Fruit fly (Drosophila melanogaster) whole organism, pupa: ENCODE measurements around the gene sud1.

Source experiments
- CG10348 ChIP-seq: fragments of 200-800 bp; sonication (Bioruptor generic); IDR thresholded peaks from 2 replicates; pipeline ENCODE4 v1.3.6; 2022; ENCODE audit warnings: missing biosample characterization, missing genetic modification characterization
- CG12605 ChIP-seq: fragments of 200-800 bp; sonication (Bioruptor generic); IDR thresholded peaks from 2 replicates; pipeline ENCODE4 v1.3.6; 2022; ENCODE audit warnings: missing biosample characterization, missing genetic modification characterization
- CG13204 ChIP-seq: fragments of 200-800 bp; sonication (Bioruptor generic); optimal IDR thresholded peaks from 2 replicates; lab custom pipeline; 2018; ENCODE audit warnings: missing biosample characterization, mild to moderate bottlenecking, missing genetic modification characterization, moderate library complexity
- CG14655 ChIP-seq: fragments of 200-800 bp; sonication (Bioruptor generic); optimal IDR thresholded peaks from 3 replicates; lab custom pipeline; 2017; ENCODE audit warnings: mild to moderate bottlenecking, missing biosample characterization, missing genetic modification reagents, missing genetic modification characterization
- CG15710 ChIP-seq: fragments of 200-800 bp; sonication (Bioruptor generic); optimal IDR thresholded peaks from 2 replicates; lab custom pipeline; 2018; ENCODE audit warnings: missing biosample characterization, mild to moderate bottlenecking, missing genetic modification characterization, moderate library complexity
- CG34367 ChIP-seq: fragments of 200-800 bp; sonication (Bioruptor generic); optimal IDR thresholded peaks from 2 replicates; lab custom pipeline; 2018; ENCODE audit warnings: missing biosample characterization, mild to moderate bottlenecking, missing genetic modification characterization
- D1 ChIP-seq: fragments of 200-800 bp; sonication (Bioruptor generic); optimal IDR thresholded peaks from 2 replicates; lab custom pipeline; 2018; ENCODE audit warnings: missing biosample characterization, mild to moderate bottlenecking, missing genetic modification characterization, moderate library complexity
- EcR ChIP-seq: fragments of 200-800 bp; sonication (Bioruptor generic); optimal IDR thresholded peaks from 3 replicates; lab custom pipeline; 2019; ENCODE audit warnings: missing biosample characterization, missing genetic modification characterization, mild to moderate bottlenecking, moderate library complexity, missing genetic modification reagents
- Ets98B ChIP-seq: fragments of 200-800 bp; sonication (Bioruptor generic); IDR thresholded peaks from 2 replicates; pipeline ENCODE4 v1.3.6; 2022; ENCODE audit warnings: missing biosample characterization, missing genetic modification characterization
- Snoo ChIP-seq: fragments of 200-800 bp; sonication (Bioruptor generic); optimal IDR thresholded peaks from 3 replicates; lab custom pipeline; 2017; ENCODE audit warnings: missing biosample characterization, mild to moderate bottlenecking, missing genetic modification characterization, inconsistent platforms
- fd96Ca ChIP-seq: fragments of 200-800 bp; sonication (Bioruptor generic); IDR thresholded peaks from 3 replicates; pipeline ENCODE4 v1.3.6; 2022; ENCODE audit warnings: missing biosample characterization, missing genetic modification characterization
- gl ChIP-seq: fragments of 200-800 bp; sonication (Bioruptor generic); optimal IDR thresholded peaks from 2 replicates; lab custom pipeline; 2018; ENCODE audit warnings: missing biosample characterization, mild to moderate bottlenecking, missing genetic modification characterization
- rn ChIP-seq: fragments of 200-800 bp; sonication (Bioruptor generic); IDR thresholded peaks from 2 replicates; pipeline ENCODE4 v1.3.6; 2022; ENCODE audit warnings: missing biosample characterization, missing genetic modification characterization

DNA sequence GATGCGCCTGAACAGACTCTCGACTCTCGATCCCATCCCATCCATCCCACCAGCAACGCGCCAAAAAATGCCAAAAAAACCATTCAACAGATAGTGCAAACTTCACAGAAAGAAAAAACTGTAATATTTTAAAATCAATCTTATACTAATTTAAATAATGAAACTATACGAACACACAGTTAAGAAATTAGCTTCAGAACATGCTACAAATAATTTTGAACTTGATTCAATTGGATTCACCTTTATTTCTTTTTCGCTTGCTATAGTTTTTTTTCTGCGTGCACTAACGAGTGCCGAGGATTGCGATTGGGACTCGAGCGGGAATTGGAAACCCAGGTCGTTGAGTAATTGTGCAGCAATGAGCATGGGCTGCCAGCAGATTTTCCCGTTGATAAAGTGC lies 9.6 kb downstream of the sud1 start:
- peak; percentile 66 for TF ChIP-seq Ets98B
- TF ChIP-seq CG12605 (GFP tag; lab: Robert Waterston, UW): no peak
- TF ChIP-seq CG15710 (tag; lab: Kevin White, UChicago): no peak
- no peak for TF ChIP-seq Snoo (tag; lab: Kevin White, UChicago)
- TF ChIP-seq CG34367 (tag; lab: Kevin White, UChicago): no peak
- TF ChIP-seq EcR: no peak
- no peak for TF ChIP-seq gl (tag; lab: Kevin White, UChicago)
- no peak for TF ChIP-seq rn (GFP tag; lab: Robert Waterston, UW)
- no peak for TF ChIP-seq CG10348 (GFP tag; lab: Robert Waterston, UW)
- TF ChIP-seq fd96Ca: 0 out of 3 replicates have a peak, but pooled peaks have one; percentile 34
- no peak for TF ChIP-seq D1
- TF ChIP-seq CG13204: no peak
- peak; percentile 28 for TF ChIP-seq CG14655 (GFP tag; lab: Kevin White, UChicago)
